Worm (Caenorhabditis elegans): ENCODE results near the gene nta-1.
"Not testable (repeated sequence)": the region's sequence is repeated elsewhere in the genome, so short reads cannot be mapped to it uniquely, and the experiment has no call there.

The nta-1 gene

DNA sequence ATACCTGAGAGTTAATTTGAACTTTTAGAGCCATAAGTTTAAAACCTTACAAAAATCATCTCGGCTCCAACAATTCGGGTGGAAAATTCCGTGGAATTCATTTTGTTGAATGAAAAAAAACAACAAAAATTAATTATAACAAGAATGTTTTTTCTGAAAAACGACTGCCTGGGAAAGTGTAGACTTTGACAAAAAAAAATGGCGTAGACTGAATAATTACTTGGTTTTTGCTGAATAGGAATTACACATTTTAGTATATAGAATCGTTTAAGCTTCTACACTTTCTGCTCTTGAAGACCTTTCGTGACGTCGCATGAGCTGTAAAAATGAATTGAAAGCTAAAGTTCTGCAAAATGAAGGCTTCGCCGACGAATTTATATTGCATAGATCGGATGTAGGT lies 20.9 kb upstream of the nta-1 start, which contains the start of gene srx-112:
Gene srx-112, minus strand, starts transcription at position 101 of the 400 bp plus-strand sequence.
- TF ChIP-seq pes-1 (GFP tag; IDR thresholded peaks at IDR 0.05) (no peak), ceh-13 (GFP tag; optimal IDR thresholded peaks at IDR 0.05) (no peak), ets-7 (tag; optimal IDR thresholded peaks at IDR 0.05) (no peak), hnd-1 (tag; optimal IDR thresholded peaks at IDR 0.05) (no peak), hmg-4 (GFP tag; optimal IDR thresholded peaks at IDR 0.05) (no peak), aly-1 (tag; optimal IDR thresholded peaks at IDR 0.05) (no peak), sea-1 (GFP tag; conservative IDR thresholded peaks at IDR 0.05) (no peak), ceh-36 (tag; optimal IDR thresholded peaks at IDR 0.05) (no peak), tra-4 (tag; optimal IDR thresholded peaks at IDR 0.05) (no peak), B0310.2 (tag; optimal IDR thresholded peaks at IDR 0.05) (no peak), tbx-11 (GFP tag; IDR thresholded peaks at IDR 0.05) (no peak), hmbx-1 (tag; optimal IDR thresholded peaks at IDR 0.05) (no peak), scrt-1 (GFP tag; IDR thresholded peaks at IDR 0.05) (no peak), tbx-37 (GFP tag; conservative IDR thresholded peaks at IDR 0.05) (no peak), flt-1 (GFP tag; IDR thresholded peaks at IDR 0.05) (no peak)

- TF ChIP-seq scrt-1 (GFP tag; IDR thresholded peaks at IDR 0.05); hnd-1 (tag; optimal IDR thresholded peaks at IDR 0.05); tbx-11 (GFP tag; IDR thresholded peaks at IDR 0.05): not testable (repeated sequence)
Measured at ce11 chrII:3761599-3761998, 18.0 kb upstream of the nta-1 start, which contains the start of gene T24E12.6. Gene T24E12.6 (minus strand): TSS chrII:3761699.

- TF ChIP-seq hmg-4 (GFP tag; optimal IDR thresholded peaks at IDR 0.05) (no peak), hmbx-1 (tag; optimal IDR thresholded peaks at IDR 0.05) (no peak), tbx-11 (GFP tag; IDR thresholded peaks at IDR 0.05) (no peak), aly-1 (tag; optimal IDR thresholded peaks at IDR 0.05) (no peak)
Measured at ce11 chrII:3759010-3759409, 15.4 kb upstream of the nta-1 start, which contains the start of gene T24E12.12. Gene T24E12.12 (plus strand): TSS chrII:3759290.

DNA sequence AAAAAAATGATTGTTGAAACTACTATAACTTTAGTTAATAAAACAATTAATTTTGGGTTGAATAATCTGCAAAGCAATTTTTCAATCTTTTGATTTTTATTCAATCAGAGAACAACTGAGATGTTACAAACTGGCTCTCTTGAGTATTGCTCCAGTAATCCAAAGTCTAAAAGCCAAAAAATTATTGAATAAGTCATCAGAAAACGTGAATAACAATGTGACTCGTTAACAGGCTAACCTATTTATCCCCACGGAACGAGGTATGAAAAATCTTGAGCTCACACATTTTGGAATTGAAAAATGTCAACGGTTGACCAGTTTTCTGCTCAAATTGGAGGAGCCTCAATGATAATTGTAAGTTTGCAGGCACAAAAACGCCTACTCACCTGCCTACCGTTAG lies 13.9 kb upstream of the nta-1 start, which contains the start of gene srx-111:
Gene srx-111, plus strand, starts transcription at position 301 of the 400 bp plus-strand sequence.
- TF ChIP-seq pes-1 (GFP tag; IDR thresholded peaks at IDR 0.05): no peak

- TF ChIP-seq ama-1 (optimal IDR thresholded peaks at IDR 0.05): no peak
Measured at ce11 chrII:3753598-3753997, 10.0 kb upstream of the nta-1 start, which contains the start of gene rcd-1. Gene rcd-1 (plus strand): TSS chrII:3753898.

- TF ChIP-seq ets-7 (tag; optimal IDR thresholded peaks at IDR 0.05): no peak
- no peak for TF ChIP-seq ama-1 (optimal IDR thresholded peaks at IDR 0.05)
- no peak for TF ChIP-seq hmbx-1 (tag; optimal IDR thresholded peaks at IDR 0.05)
- no peak for TF ChIP-seq pes-1 (GFP tag; IDR thresholded peaks at IDR 0.05)
- no peak for TF ChIP-seq aly-1 (tag; optimal IDR thresholded peaks at IDR 0.05)
- TF ChIP-seq tbx-37 (GFP tag; conservative IDR thresholded peaks at IDR 0.05): no peak
- TF ChIP-seq F13C5.2 (tag; optimal IDR thresholded peaks at IDR 0.05): no peak
- TF ChIP-seq hnd-1 (tag; optimal IDR thresholded peaks at IDR 0.05): no peak
- no peak for TF ChIP-seq flt-1 (GFP tag; IDR thresholded peaks at IDR 0.05)
- no peak for TF ChIP-seq scrt-1 (GFP tag; IDR thresholded peaks at IDR 0.05)
- no peak for TF ChIP-seq ceh-13 (GFP tag; optimal IDR thresholded peaks at IDR 0.05)
- TF ChIP-seq sea-1 (GFP tag; conservative IDR thresholded peaks at IDR 0.05): no peak
- no peak for TF ChIP-seq ceh-36 (tag; optimal IDR thresholded peaks at IDR 0.05)
- no peak for TF ChIP-seq tra-4 (tag; optimal IDR thresholded peaks at IDR 0.05)
- no peak for TF ChIP-seq B0310.2 (tag; optimal IDR thresholded peaks at IDR 0.05)
- TF ChIP-seq hmg-4 (GFP tag; optimal IDR thresholded peaks at IDR 0.05): no peak
- TF ChIP-seq tbx-11 (GFP tag; IDR thresholded peaks at IDR 0.05): no peak
Measured at ce11 chrII:3752184-3752583, 8.6 kb upstream of the nta-1 start, which contains the start of gene sdz-11. Gene sdz-11 (minus strand): TSS chrII:3752284.

DNA sequence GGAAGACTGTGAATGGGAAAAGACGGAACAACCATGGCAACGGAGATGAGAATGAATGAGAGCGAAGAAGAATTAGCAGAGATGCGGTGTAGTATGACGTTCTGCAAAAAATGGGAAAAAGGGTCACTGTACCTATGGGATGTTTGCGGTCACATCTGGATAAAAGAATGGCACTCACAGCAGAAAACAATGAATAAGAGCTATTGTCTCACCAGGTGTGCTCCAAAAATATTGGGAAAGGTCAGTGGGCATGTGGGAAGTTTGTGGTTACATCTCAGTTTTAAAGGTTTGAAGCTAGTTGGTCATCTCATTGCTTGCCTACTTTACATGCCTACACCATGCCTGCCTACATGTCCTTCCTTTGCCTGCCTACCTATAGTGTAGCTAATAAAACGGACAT lies 7.1 kb upstream of the nta-1 start, which contains the start of gene fbxb-91:
Gene fbxb-91, minus strand, starts transcription at position 101 of the 400 bp plus-strand sequence.
- TF ChIP-seq flt-1 (GFP tag; IDR thresholded peaks at IDR 0.05): no peak
- TF ChIP-seq pes-1 (GFP tag; IDR thresholded peaks at IDR 0.05): no peak
- TF ChIP-seq aly-1 (tag; optimal IDR thresholded peaks at IDR 0.05): no peak
- no peak for TF ChIP-seq tra-4 (tag; optimal IDR thresholded peaks at IDR 0.05)
- TF ChIP-seq hnd-1 (tag; optimal IDR thresholded peaks at IDR 0.05): no peak
- no peak for TF ChIP-seq scrt-1 (GFP tag; IDR thresholded peaks at IDR 0.05)
- TF ChIP-seq hmg-4 (GFP tag; optimal IDR thresholded peaks at IDR 0.05): no peak
- TF ChIP-seq B0310.2 (tag; optimal IDR thresholded peaks at IDR 0.05): no peak

- TF ChIP-seq tbx-11 (GFP tag; IDR thresholded peaks at IDR 0.05): no peak
- no peak for TF ChIP-seq F13C5.2 (tag; optimal IDR thresholded peaks at IDR 0.05)
- TF ChIP-seq ama-1 (optimal IDR thresholded peaks at IDR 0.05): no peak
- no peak for TF ChIP-seq hmbx-1 (tag; optimal IDR thresholded peaks at IDR 0.05)
- TF ChIP-seq scrt-1 (GFP tag; IDR thresholded peaks at IDR 0.05): no peak
- no peak for TF ChIP-seq tbx-37 (GFP tag; conservative IDR thresholded peaks at IDR 0.05)
- TF ChIP-seq aly-1 (tag; optimal IDR thresholded peaks at IDR 0.05): no peak
- TF ChIP-seq ceh-36 (tag; optimal IDR thresholded peaks at IDR 0.05): no peak
- no peak for TF ChIP-seq B0310.2 (tag; optimal IDR thresholded peaks at IDR 0.05)
- no peak for TF ChIP-seq hmg-4 (GFP tag; optimal IDR thresholded peaks at IDR 0.05)
- TF ChIP-seq tra-4 (tag; optimal IDR thresholded peaks at IDR 0.05): no peak
- TF ChIP-seq flt-1 (GFP tag; IDR thresholded peaks at IDR 0.05): no peak
- no peak for TF ChIP-seq ets-7 (tag; optimal IDR thresholded peaks at IDR 0.05)
- no peak for TF ChIP-seq ceh-13 (GFP tag; optimal IDR thresholded peaks at IDR 0.05)
- no peak for TF ChIP-seq pes-1 (GFP tag; IDR thresholded peaks at IDR 0.05)
- no peak for TF ChIP-seq hnd-1 (tag; optimal IDR thresholded peaks at IDR 0.05)
- no peak for TF ChIP-seq sea-1 (GFP tag; conservative IDR thresholded peaks at IDR 0.05)
Measured at ce11 chrII:3748719-3749118, 5.1 kb upstream of the nta-1 start, which contains the start of gene fbxb-90. Gene fbxb-90 (minus strand): TSS chrII:3748819.

Measured in whole organism, early embryonic.